Fruit fly (Drosophila melanogaster) S2 (cell line): ENCODE measurements around the gene CG13712.

ENCODE experiments used
- CG8478 ChIP-seq: fragments of >200 bp; optimal IDR thresholded peaks from 2 replicates; lab custom pipeline; 2018
- CTCF ChIP-seq, 2 experiments: fragments of >200 bp; optimal IDR thresholded peaks; 2 replicates each; lab custom pipeline; 2018

dm6 chr3L:4679063-4679462, 30.6 kb downstream of the CG13712 start:
- TF ChIP-seq CTCF (optimal IDR thresholded peaks at IDR 0.05; lab: Kevin White, UChicago) (no peak), CG8478 (no peak)
